Worm (Caenorhabditis elegans): ENCODE measurements around the gene Y54G2A.7.

Y54G2A.7 gene

DNA sequence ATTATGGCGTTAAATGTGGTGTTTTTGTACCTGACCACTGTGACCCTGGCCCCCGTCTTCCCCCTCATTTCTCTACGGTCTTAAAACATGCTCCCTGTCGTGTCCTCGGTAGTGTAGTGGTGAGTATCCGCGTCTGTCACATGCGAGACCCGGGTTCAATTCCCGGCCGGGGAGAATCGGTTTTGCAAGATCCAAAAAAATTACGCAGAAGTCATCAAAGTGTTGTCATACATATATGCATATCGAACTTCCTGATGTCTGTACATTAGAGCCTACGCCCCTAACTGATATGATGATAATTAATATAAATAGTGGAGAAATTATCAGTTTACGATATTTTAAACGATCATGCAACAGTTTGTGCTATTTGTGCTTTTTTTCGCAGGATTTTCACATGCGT is 32.9 kb upstream of the Y54G2A.7 start, which contains the start of gene Y54G2A.45 (continued):
- no peak for TF ChIP-seq npax-4 (tag; optimal IDR thresholded peaks at IDR 0.05)
- TF ChIP-seq ama-1 (optimal IDR thresholded peaks at IDR 0.05), result no peak
- no peak for TF ChIP-seq ceh-9 (tag; optimal IDR thresholded peaks at IDR 0.05)
- no peak for TF ChIP-seq zip-5 (tag; optimal IDR thresholded peaks at IDR 0.05)
- no peak for TF ChIP-seq pha-2 (tag; optimal IDR thresholded peaks at IDR 0.05)
- no peak for TF ChIP-seq hlh-15 (tag; optimal IDR thresholded peaks at IDR 0.05)
- TF ChIP-seq rnt-1 (tag; optimal IDR thresholded peaks at IDR 0.05), result no peak
- TF ChIP-seq fkh-10 (GFP tag; optimal IDR thresholded peaks at IDR 0.05), result no peak
- no peak for TF ChIP-seq ceh-14 (tag; optimal IDR thresholded peaks at IDR 0.05)
- TF ChIP-seq tbx-7 (tag; optimal IDR thresholded peaks at IDR 0.05), result peak; percentile 26
- no peak for TF ChIP-seq mec-3 (tag; optimal IDR thresholded peaks at IDR 0.05; ENCODE audit: borderline replicate concordance)
- TF ChIP-seq pqm-1 (tag; optimal IDR thresholded peaks at IDR 0.05), result peak; percentile 43
- no peak for TF ChIP-seq ceh-31 (tag; optimal IDR thresholded peaks at IDR 0.05)
- TF ChIP-seq C08G9.2 (tag; optimal IDR thresholded peaks at IDR 0.05), result no peak
- TF ChIP-seq odd-2 (tag; optimal IDR thresholded peaks at IDR 0.05), result no peak
- TF ChIP-seq Y22D7AL.16 (tag; optimal IDR thresholded peaks at IDR 0.05), result peak; percentile 49
- peak; percentile 46 for TF ChIP-seq K02D7.2 (tag; optimal IDR thresholded peaks at IDR 0.05)
- TF ChIP-seq ahr-1 (tag; optimal IDR thresholded peaks at IDR 0.05), result peak; percentile 10
- TF ChIP-seq pag-3 (tag; optimal IDR thresholded peaks at IDR 0.05; ENCODE audit: borderline replicate concordance), result no peak

- TF ChIP-seq ahr-1 (tag; optimal IDR thresholded peaks at IDR 0.05) (no peak), unc-55 (GFP tag; optimal IDR thresholded peaks at IDR 0.05) (no peak), sox-4 (tag; optimal IDR thresholded peaks at IDR 0.05) (no peak), K09A11.1 (tag; optimal IDR thresholded peaks at IDR 0.05; ENCODE audit: insufficient read depth) (no peak), ref-2 (tag; optimal IDR thresholded peaks at IDR 0.05) (no peak), ceh-14 (tag; optimal IDR thresholded peaks at IDR 0.05) (no peak), ttx-3 (tag; optimal IDR thresholded peaks at IDR 0.05) (no peak), madf-2 (tag; optimal IDR thresholded peaks at IDR 0.05) (no peak), unc-3 (GFP tag; conservative IDR thresholded peaks at IDR 0.05) (no peak), unc-3 (tag; optimal IDR thresholded peaks at IDR 0.05) (no peak), ceh-48 (tag; optimal IDR thresholded peaks at IDR 0.05) (no peak)
These were observed 30.3 kb upstream of the Y54G2A.7 start for ce11 chrIV:2808154-2808553.

- TF ChIP-seq sdc-2 (tag; optimal IDR thresholded peaks at IDR 0.05) (no peak), pros-1 (tag; optimal IDR thresholded peaks at IDR 0.05) (no peak), pqm-1 (tag; optimal IDR thresholded peaks at IDR 0.05) (no peak), F13H6.1 (tag; optimal IDR thresholded peaks at IDR 0.05) (no peak), unc-3 (GFP tag; conservative IDR thresholded peaks at IDR 0.05) (no peak), unc-3 (tag; optimal IDR thresholded peaks at IDR 0.05) (no peak), fkh-10 (GFP tag; optimal IDR thresholded peaks at IDR 0.05) (no peak), T23F11.4 (GFP tag; optimal IDR thresholded peaks at IDR 0.05) (no peak), nhr-11 (tag; optimal IDR thresholded peaks at IDR 0.05) (no peak), hlh-15 (tag; optimal IDR thresholded peaks at IDR 0.05) (no peak)
These were observed 29.2 kb upstream of the Y54G2A.7 start, which contains the start of gene Y54G2A.76 for ce11 chrIV:2809208-2809607. Gene Y54G2A.76, plus strand, starts transcription at chrIV:2809410.

DNA sequence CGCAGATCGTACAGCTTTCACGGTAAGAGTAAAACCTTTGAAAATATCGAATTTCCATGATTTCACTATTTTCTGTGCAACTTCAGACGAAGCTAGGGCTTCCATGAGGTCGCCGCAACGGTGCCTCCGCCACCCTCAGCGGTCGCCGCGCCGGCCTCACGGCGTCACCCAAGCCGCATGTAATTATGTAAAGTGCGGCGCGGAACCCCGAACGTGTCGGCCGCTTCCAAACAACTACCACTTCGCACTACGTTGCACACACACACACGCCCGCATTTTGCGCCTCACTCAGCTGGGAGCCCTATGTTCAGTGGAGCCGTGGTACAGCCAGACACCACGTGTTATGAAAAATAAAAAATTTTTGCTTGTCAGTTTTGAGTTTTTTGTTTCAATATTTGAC is 21.4 kb upstream of the Y54G2A.7 start:
- TF ChIP-seq fkh-10 (GFP tag; optimal IDR thresholded peaks at IDR 0.05) (no peak), fkh-6 (tag; optimal IDR thresholded peaks at IDR 0.05) (no peak), ceh-24 (tag; optimal IDR thresholded peaks at IDR 0.05) (no peak), ceh-34 (tag; optimal IDR thresholded peaks at IDR 0.05) (no peak), dve-1 (tag; optimal IDR thresholded peaks at IDR 0.05) (no peak), ceh-6 (GFP tag; optimal IDR thresholded peaks at IDR 0.05) (no peak), rnt-1 (tag; optimal IDR thresholded peaks at IDR 0.05) (no peak), odd-2 (tag; optimal IDR thresholded peaks at IDR 0.05) (no peak), hlh-30 (tag; optimal IDR thresholded peaks at IDR 0.05; ENCODE audit: insufficient read depth) (no peak), pha-2 (tag; optimal IDR thresholded peaks at IDR 0.05) (no peak), ama-1 (optimal IDR thresholded peaks at IDR 0.05) (no peak), ceh-19 (GFP tag; optimal IDR thresholded peaks at IDR 0.05) (no peak), C08G9.2 (tag; optimal IDR thresholded peaks at IDR 0.05) (no peak), ceh-2 (tag; optimal IDR thresholded peaks at IDR 0.05) (no peak), zip-5 (tag; optimal IDR thresholded peaks at IDR 0.05) (no peak), ref-2 (tag; optimal IDR thresholded peaks at IDR 0.05) (no peak), F13H6.1 (tag; optimal IDR thresholded peaks at IDR 0.05) (no peak)

Measured in whole organism, late embryonic.